Worm (Caenorhabditis elegans) whole organism, L2 larva: ENCODE data around the gene lips-7.

Source experiments
- C34F6.9 ChIP-seq: fragments of 150-350 bp; optimal IDR thresholded peaks from 2 replicates; lab custom pipeline; 2014; ENCODE audit warnings: missing biosample characterization, missing genetic modification characterization
- F13H6.1 ChIP-seq: sonication (generic microtip); optimal IDR thresholded peaks from 2 replicates; lab custom pipeline; 2016; ENCODE audit warnings: missing genetic modification characterization, missing compliant biosample characterization
- Y55F3AM.14 ChIP-seq: fragments of 200-800 bp; sonication (Bioruptor generic); optimal IDR thresholded peaks from 2 replicates; lab custom pipeline; 2018; ENCODE audit warnings: mild to moderate bottlenecking, missing genetic modification characterization, missing compliant biosample characterization
- ZK546.5 ChIP-seq: sonication (generic microtip); optimal IDR thresholded peaks from 2 replicates; lab custom pipeline; 2017; ENCODE audit warnings: missing biosample characterization, missing genetic modification characterization
- alr-1 ChIP-seq: fragments of 150-350 bp; optimal IDR thresholded peaks from 2 replicates; lab custom pipeline; 2014; ENCODE audit warnings: missing biosample characterization, missing genetic modification characterization
- ama-1 ChIP-seq: fragments of 150-350 bp; optimal IDR thresholded peaks from 2 replicates; lab custom pipeline; 2018; ENCODE audit warnings: inconsistent platforms
- ceh-16 ChIP-seq: fragments of 150-350 bp; optimal IDR thresholded peaks from 2 replicates; lab custom pipeline; 2014; ENCODE audit warnings: missing biosample characterization, missing genetic modification characterization
- ceh-82 ChIP-seq: fragments of 150-350 bp; optimal IDR thresholded peaks from 2 replicates; lab custom pipeline; 2014; ENCODE audit warnings: missing biosample characterization, missing genetic modification characterization
- crh-2 ChIP-seq: sonication (generic microtip); optimal IDR thresholded peaks from 2 replicates; lab custom pipeline; 2017; ENCODE audit warnings: missing biosample characterization, missing genetic modification characterization
- dmd-4 ChIP-seq: sonication (generic microtip); optimal IDR thresholded peaks from 2 replicates; lab custom pipeline; 2017; ENCODE audit warnings: missing biosample characterization, missing genetic modification characterization
- elt-1 ChIP-seq: fragments of 150-350 bp; optimal IDR thresholded peaks from 2 replicates; lab custom pipeline; 2014; ENCODE audit warnings: missing biosample characterization, missing genetic modification characterization
- fos-1 ChIP-seq: fragments of 150-350 bp; optimal IDR thresholded peaks from 2 replicates; lab custom pipeline; 2014; ENCODE audit warnings: missing biosample characterization, missing genetic modification characterization
- gmeb-1 ChIP-seq: fragments of 150-350 bp; optimal IDR thresholded peaks from 2 replicates; lab custom pipeline; 2014; ENCODE audit warnings: missing biosample characterization, missing genetic modification characterization
- lin-11 ChIP-seq: fragments of 150-350 bp; sonication (generic microtip); optimal IDR thresholded peaks from 2 replicates; lab custom pipeline; 2014; ENCODE audit warnings: missing biosample characterization, missing genetic modification characterization, inconsistent platforms, mixed read lengths
- lin-13 ChIP-seq: fragments of 150-350 bp; optimal IDR thresholded peaks from 2 replicates; lab custom pipeline; 2014; ENCODE audit warnings: missing biosample characterization, missing genetic modification reagents, missing genetic modification characterization
- lin-39 ChIP-seq: fragments of 150-350 bp; optimal IDR thresholded peaks from 2 replicates; lab custom pipeline; 2014; ENCODE audit warnings: missing biosample characterization, missing genetic modification reagents, missing genetic modification characterization
- lsy-2 ChIP-seq, 2 experiments: fragments of 150-350 bp in 1 of 2; sonication (generic microtip) in 1 of 2; optimal IDR thresholded peaks; 2 replicates each; lab custom pipeline; 2014 to 2017; ENCODE audit warnings: missing biosample characterization in 2 of 2, missing genetic modification characterization in 2 of 2
- mab-5 ChIP-seq: fragments of 150-350 bp; optimal IDR thresholded peaks from 2 replicates; lab custom pipeline; 2014; ENCODE audit warnings: missing biosample characterization, missing genetic modification characterization
- mbf-1 ChIP-seq: sonication (generic microtip); optimal IDR thresholded peaks from 2 replicates; lab custom pipeline; 2017; ENCODE audit warnings: missing biosample characterization, missing genetic modification characterization
- mdl-1 ChIP-seq, 2 experiments: fragments of 150-350 bp in 1 of 2; sonication (generic microtip) in 1 of 2; optimal IDR thresholded peaks; 2 replicates each; lab custom pipeline; 2017; ENCODE audit warnings: missing biosample characterization in 2 of 2, missing genetic modification characterization in 2 of 2
- nhr-10 ChIP-seq: sonication (generic microtip); optimal IDR thresholded peaks from 2 replicates; lab custom pipeline; 2017; ENCODE audit warnings: missing biosample characterization, missing genetic modification characterization
- nhr-11 ChIP-seq: fragments of 150-350 bp; optimal IDR thresholded peaks from 2 replicates; lab custom pipeline; 2014; ENCODE audit warnings: missing biosample characterization, missing genetic modification characterization
- nhr-12 ChIP-seq: fragments of 150-350 bp; optimal IDR thresholded peaks from 2 replicates; lab custom pipeline; 2014; ENCODE audit warnings: missing biosample characterization, missing genetic modification characterization
- nhr-129 ChIP-seq: fragments of 150-350 bp; optimal IDR thresholded peaks from 2 replicates; lab custom pipeline; 2014; ENCODE audit warnings: missing biosample characterization, missing genetic modification characterization
- nhr-21 ChIP-seq: fragments of 150-350 bp; optimal IDR thresholded peaks from 2 replicates; lab custom pipeline; 2014; ENCODE audit warnings: missing biosample characterization, missing genetic modification characterization
- nhr-23 ChIP-seq: fragments of 150-350 bp; optimal IDR thresholded peaks from 2 replicates; lab custom pipeline; 2014; ENCODE audit warnings: missing biosample characterization, missing genetic modification reagents, missing genetic modification characterization
- nhr-237 ChIP-seq: fragments of 150-350 bp; optimal IDR thresholded peaks from 2 replicates; lab custom pipeline; 2014; ENCODE audit warnings: missing biosample characterization, missing genetic modification characterization
- nhr-25 ChIP-seq: fragments of 150-350 bp; sonication (generic microtip); optimal IDR thresholded peaks from 3 replicates; lab custom pipeline; 2014; ENCODE audit warnings: missing biosample characterization, missing genetic modification characterization
- nhr-6 ChIP-seq: fragments of 150-350 bp; optimal IDR thresholded peaks from 2 replicates; lab custom pipeline; 2014; ENCODE audit warnings: missing biosample characterization, missing genetic modification characterization
- nhr-77 ChIP-seq: fragments of 150-350 bp; optimal IDR thresholded peaks from 2 replicates; lab custom pipeline; 2014; ENCODE audit warnings: missing biosample characterization, missing genetic modification characterization
- peb-1 ChIP-seq: fragments of 150-350 bp; optimal IDR thresholded peaks from 2 replicates; lab custom pipeline; 2014; ENCODE audit warnings: missing biosample characterization, missing genetic modification characterization
- sem-4 ChIP-seq: fragments of 150-350 bp; optimal IDR thresholded peaks from 2 replicates; lab custom pipeline; 2014; ENCODE audit warnings: missing biosample characterization, missing genetic modification reagents, missing genetic modification characterization
- sma-3 ChIP-seq: sonication (generic microtip); optimal IDR thresholded peaks from 2 replicates; lab custom pipeline; 2016; ENCODE audit warnings: missing genetic modification reagents, missing genetic modification characterization, missing compliant biosample characterization
- sma-9 ChIP-seq, 2 experiments: fragments of 150-350 bp in 1 of 2; sonication (generic microtip) in 1 of 2; optimal IDR thresholded peaks; 2 replicates each; lab custom pipeline; 2014 to 2016; ENCODE audit warnings: missing genetic modification characterization in 2 of 2, mild to moderate bottlenecking in 1 of 2, missing biosample characterization in 1 of 2, missing compliant biosample characterization in 1 of 2, missing genetic modification reagents in 1 of 2, moderate library complexity in 1 of 2
- snpc-4 ChIP-seq: fragments of 150-350 bp; optimal IDR thresholded peaks from 2 replicates; lab custom pipeline; 2014; ENCODE audit warnings: missing biosample characterization, missing genetic modification characterization
- unc-39 ChIP-seq: fragments of 150-350 bp; optimal IDR thresholded peaks from 2 replicates; lab custom pipeline; 2014; ENCODE audit warnings: missing biosample characterization, missing genetic modification characterization
- unc-55 ChIP-seq: fragments of 150-350 bp; sonication (generic microtip); optimal IDR thresholded peaks from 3 replicates; lab custom pipeline; 2014; ENCODE audit warnings: missing biosample characterization, missing genetic modification reagents, missing genetic modification characterization
- zag-1 ChIP-seq: fragments of 150-350 bp; optimal IDR thresholded peaks from 2 replicates; lab custom pipeline; 2014; ENCODE audit warnings: missing biosample characterization, missing genetic modification characterization
- ztf-11 ChIP-seq: sonication (generic microtip); optimal IDR thresholded peaks from 2 replicates; lab custom pipeline; 2017; ENCODE audit warnings: missing biosample characterization, missing genetic modification characterization
- ztf-4 ChIP-seq: fragments of 150-350 bp; optimal IDR thresholded peaks from 2 replicates; lab custom pipeline; 2014; ENCODE audit warnings: missing biosample characterization, missing genetic modification characterization

lips-7 gene

ce11 chrII:551245-551904 lies at the start of gene lips-7:
Gene lips-7 (plus strand): TSS chrII:551854.
- TF ChIP-seq nhr-6 (tag; lab: Kevin White, UChicago), result no peak
- TF ChIP-seq snpc-4 (tag; lab: Kevin White, UChicago), result no peak
- no peak for TF ChIP-seq C34F6.9 (tag; lab: Kevin White, UChicago)
- TF ChIP-seq nhr-77 (tag; lab: Kevin White, UChicago), result no peak
- no peak for TF ChIP-seq nhr-12
- no peak for TF ChIP-seq ztf-11 (tag; lab: Kevin White, UChicago)
- TF ChIP-seq nhr-21 (tag; lab: Kevin White, UChicago), result no peak
- no peak for TF ChIP-seq unc-39 (tag; lab: Kevin White, UChicago)
- no peak for TF ChIP-seq lsy-2 (tag; optimal IDR thresholded peaks at IDR 0.05; lab: Kevin White, UChicago)
- no peak for TF ChIP-seq nhr-11
- no peak for TF ChIP-seq gmeb-1 (tag; lab: Kevin White, UChicago)
- TF ChIP-seq F13H6.1 (tag; lab: Kevin White, UChicago), result no peak

DNA sequence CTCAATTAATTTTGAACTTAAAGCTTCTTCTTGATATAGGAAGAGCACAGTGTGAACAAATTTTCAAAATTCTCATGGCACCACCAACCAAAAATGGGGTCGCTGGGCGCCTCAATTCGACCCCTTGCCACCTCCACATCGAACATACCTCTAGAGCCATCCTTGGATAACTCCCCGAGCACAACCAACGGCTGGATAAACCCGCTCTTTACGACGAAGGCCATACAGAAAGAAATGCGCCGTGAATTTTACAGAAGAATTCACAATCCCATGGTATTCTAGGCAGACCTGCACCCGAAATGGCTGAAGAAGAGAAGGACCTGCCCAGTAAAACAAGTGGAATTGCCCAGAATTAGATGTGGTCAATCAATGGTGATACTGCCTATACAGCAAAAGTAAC lies 49.0 kb upstream of the lips-7 start:
- TF ChIP-seq lin-11 (tag; lab: Kevin White, UChicago) (no peak), nhr-129 (tag; lab: Kevin White, UChicago) (no peak), ztf-11 (tag; lab: Kevin White, UChicago) (no peak), crh-2 (tag; lab: Kevin White, UChicago) (no peak), lsy-2 (tag; optimal IDR thresholded peaks at IDR 0.05; lab: Kevin White, UChicago) (no peak), nhr-21 (tag; lab: Kevin White, UChicago) (no peak), elt-1 (no peak), lin-13 (no peak)

ce11 chrII:506069-506468 lies 45.6 kb upstream of the lips-7 start:
- TF ChIP-seq sma-3 (peak; percentile 42), ceh-16 (tag; lab: Kevin White, UChicago) (no peak), unc-55 (GFP tag; lab: Kevin White, UChicago) (peak; percentile 68), lin-39 (no peak), elt-1 (no peak), peb-1 (tag; lab: Kevin White, UChicago) (no peak), gmeb-1 (tag; lab: Kevin White, UChicago) (peak; percentile 82), nhr-23 (no peak), lin-13 (peak; percentile 46), ama-1 (no peak), alr-1 (tag; lab: Kevin White, UChicago) (no peak), mab-5 (tag; lab: Kevin White, UChicago) (peak; percentile 17), zag-1 (no peak), lsy-2 (tag; optimal IDR thresholded peaks at IDR 0.05; lab: Kevin White, UChicago) (peak; percentile 63 to 81), ZK546.5 (no peak), nhr-129 (tag; lab: Kevin White, UChicago) (peak; percentile 52), crh-2 (tag; lab: Kevin White, UChicago) (peak; percentile 30), mbf-1 (tag; lab: Kevin White, UChicago) (no peak), sma-9 (GFP tag; optimal IDR thresholded peaks at IDR 0.05; lab: Kevin White, UChicago) (no peak), sma-9 (tag; optimal IDR thresholded peaks at IDR 0.05; lab: Kevin White, UChicago) (no peak), nhr-21 (tag; lab: Kevin White, UChicago) (peak; percentile 18), nhr-6 (tag; lab: Kevin White, UChicago) (peak; percentile 5), C34F6.9 (tag; lab: Kevin White, UChicago) (no peak), F13H6.1 (tag; lab: Kevin White, UChicago) (peak; percentile 39), nhr-10 (tag; lab: Kevin White, UChicago) (no peak), sem-4 (tag; lab: Kevin White, UChicago) (no peak), ceh-82 (tag; lab: Kevin White, UChicago) (no peak)
- TF ChIP-seq, all 48 proteins: peak for 11

ce11 chrII:508603-509002 lies 43.1 kb upstream of the lips-7 start:
- TF ChIP-seq dmd-4 (tag; lab: Kevin White, UChicago), result no peak
- no peak for TF ChIP-seq nhr-129 (tag; lab: Kevin White, UChicago)
- TF ChIP-seq nhr-21 (tag; lab: Kevin White, UChicago), result no peak
- no peak for TF ChIP-seq lin-39
- TF ChIP-seq ztf-4 (tag; lab: Kevin White, UChicago), result no peak
- no peak for TF ChIP-seq nhr-25 (tag; lab: Kevin White, UChicago)
- TF ChIP-seq gmeb-1 (tag; lab: Kevin White, UChicago), result no peak
- no peak for TF ChIP-seq ZK546.5
- no peak for TF ChIP-seq nhr-237 (tag; lab: Kevin White, UChicago)
- TF ChIP-seq Y55F3AM.14, result no peak
- TF ChIP-seq zag-1, result no peak
- no peak for TF ChIP-seq mdl-1 (tag; optimal IDR thresholded peaks at IDR 0.05; lab: Kevin White, UChicago)
- TF ChIP-seq nhr-10 (tag; lab: Kevin White, UChicago), result no peak
- TF ChIP-seq fos-1 (tag; lab: Kevin White, UChicago), result no peak
- TF ChIP-seq nhr-6 (tag; lab: Kevin White, UChicago), result no peak
- no peak for TF ChIP-seq peb-1 (tag; lab: Kevin White, UChicago)
- no peak for TF ChIP-seq unc-55 (GFP tag; lab: Kevin White, UChicago)
- TF ChIP-seq F13H6.1 (tag; lab: Kevin White, UChicago), result no peak
- no peak for TF ChIP-seq sem-4 (tag; lab: Kevin White, UChicago)
- TF ChIP-seq elt-1, result no peak
- TF ChIP-seq, all 48 proteins: peak for 0
